Worm (Caenorhabditis elegans) whole organism, mixed stage, embryonic: Measurements from ENCODE around the gene Y17D7B.2.
"Not testable (repeated sequence)": the region's sequence is repeated elsewhere in the genome, so short reads cannot be mapped to it uniquely, and the experiment has no call there.

ENCODE experiments used
- M03D4.4 ChIP-seq: sonication (generic microtip); optimal IDR thresholded peaks from 2 replicates; lab custom pipeline; 2017; ENCODE audit warnings: mild to moderate bottlenecking, missing genetic modification characterization, missing compliant biosample characterization
- bed-3 ChIP-seq: fragments of 200-800 bp; sonication (Bioruptor generic); optimal IDR thresholded peaks from 3 replicates; lab custom pipeline; 2018; ENCODE audit warnings: mild to moderate bottlenecking, missing genetic modification characterization, moderate library complexity, missing compliant biosample characterization
- blmp-1 ChIP-seq: fragments of 150-350 bp; optimal IDR thresholded peaks from 2 replicates; lab custom pipeline; 2014; ENCODE audit warnings: missing biosample characterization, missing genetic modification characterization
- ceh-39 ChIP-seq: fragments of 150-350 bp; optimal IDR thresholded peaks from 2 replicates; lab custom pipeline; 2014; ENCODE audit warnings: missing biosample characterization, missing genetic modification characterization
- ceh-43 ChIP-seq: fragments of 200-800 bp; sonication (Bioruptor generic); optimal IDR thresholded peaks from 2 replicates; lab custom pipeline; 2018; ENCODE audit warnings: mild to moderate bottlenecking, missing genetic modification characterization, moderate library complexity, missing compliant biosample characterization
- ceh-83 ChIP-seq: fragments of 200-800 bp; sonication (Bioruptor generic); optimal IDR thresholded peaks from 2 replicates; lab custom pipeline; 2018; ENCODE audit warnings: mild to moderate bottlenecking, missing genetic modification characterization, missing compliant biosample characterization
- ces-1 ChIP-seq: fragments of 150-350 bp; optimal IDR thresholded peaks from 2 replicates; lab custom pipeline; 2014; ENCODE audit warnings: missing biosample characterization, missing genetic modification reagents, missing genetic modification characterization
- cnd-1 ChIP-seq: fragments of 200-800 bp; sonication (Bioruptor generic); optimal IDR thresholded peaks from 2 replicates; lab custom pipeline; 2018; ENCODE audit warnings: mild to moderate bottlenecking, missing genetic modification characterization, missing compliant biosample characterization
- drap-1 ChIP-seq: fragments of 200-800 bp; sonication (Bioruptor generic); optimal IDR thresholded peaks from 3 replicates; lab custom pipeline; 2018; ENCODE audit warnings: mild to moderate bottlenecking, missing genetic modification characterization, missing compliant biosample characterization
- elt-1 ChIP-seq: sonication (generic microtip); optimal IDR thresholded peaks from 2 replicates; lab custom pipeline; 2017; ENCODE audit warnings: missing genetic modification characterization, mild to moderate bottlenecking, missing compliant biosample characterization, antibody characterized with exemption, moderate library complexity, borderline replicate concordance; ENCODE audit not compliant: insufficient read depth
- elt-3 ChIP-seq: fragments of 150-350 bp; optimal IDR thresholded peaks from 2 replicates; lab custom pipeline; 2014; ENCODE audit warnings: missing biosample characterization, missing genetic modification characterization
- flh-1 ChIP-seq: fragments of 200-800 bp; sonication (Bioruptor generic); optimal IDR thresholded peaks from 2 replicates; lab custom pipeline; 2018; ENCODE audit warnings: mild to moderate bottlenecking, missing genetic modification characterization, moderate library complexity, missing compliant biosample characterization
- ham-2 ChIP-seq: fragments of 200-800 bp; sonication (Bioruptor generic); optimal IDR thresholded peaks from 2 replicates; lab custom pipeline; 2018; ENCODE audit warnings: mild to moderate bottlenecking, missing genetic modification characterization, missing compliant biosample characterization
- lin-13 ChIP-seq: fragments of 150-350 bp; optimal IDR thresholded peaks from 2 replicates; lab custom pipeline; 2014; ENCODE audit warnings: missing biosample characterization, missing genetic modification characterization
- lin-32 ChIP-seq: fragments of 200-800 bp; sonication (Bioruptor generic); optimal IDR thresholded peaks from 2 replicates; lab custom pipeline; 2018; ENCODE audit warnings: mild to moderate bottlenecking, missing genetic modification characterization, missing compliant biosample characterization
- lsy-2 ChIP-seq: fragments of 150-350 bp; optimal IDR thresholded peaks from 2 replicates; lab custom pipeline; 2014; ENCODE audit warnings: missing biosample characterization, missing genetic modification characterization
- mab-5 ChIP-seq: fragments of 150-350 bp; optimal IDR thresholded peaks from 2 replicates; lab custom pipeline; 2014; ENCODE audit warnings: missing biosample characterization, missing genetic modification characterization
- mls-2 ChIP-seq: sonication (generic microtip); optimal IDR thresholded peaks from 2 replicates; lab custom pipeline; 2016; ENCODE audit warnings: mild to moderate bottlenecking, missing genetic modification characterization, moderate library complexity, missing compliant biosample characterization
- nhr-12 ChIP-seq: fragments of 150-350 bp; optimal IDR thresholded peaks from 2 replicates; lab custom pipeline; 2014; ENCODE audit warnings: missing biosample characterization, missing genetic modification characterization
- nhr-237 ChIP-seq: fragments of 150-350 bp; optimal IDR thresholded peaks from 2 replicates; lab custom pipeline; 2014; ENCODE audit warnings: missing biosample characterization, missing genetic modification characterization
- nhr-28 ChIP-seq: fragments of 150-350 bp; optimal IDR thresholded peaks from 2 replicates; lab custom pipeline; 2014; ENCODE audit warnings: missing biosample characterization, missing genetic modification characterization
- nhr-76 ChIP-seq: sonication (generic microtip); optimal IDR thresholded peaks from 2 replicates; lab custom pipeline; 2017; ENCODE audit warnings: missing biosample characterization, missing genetic modification characterization
- pha-4 ChIP-seq: fragments of 150-350 bp; optimal IDR thresholded peaks from 2 replicates; lab custom pipeline; 2018; ENCODE audit warnings: missing biosample characterization, missing genetic modification reagents, missing genetic modification characterization
- sem-2 ChIP-seq: fragments of 200-800 bp; sonication (Bioruptor generic); optimal IDR thresholded peaks from 2 replicates; lab custom pipeline; 2018; ENCODE audit warnings: mild to moderate bottlenecking, missing genetic modification characterization, missing compliant biosample characterization
- snpc-4 ChIP-seq: fragments of 150-350 bp; optimal IDR thresholded peaks from 2 replicates; lab custom pipeline; 2014; ENCODE audit warnings: missing biosample characterization, missing genetic modification characterization
- sptf-1 ChIP-seq: sonication (generic microtip); optimal IDR thresholded peaks from 2 replicates; lab custom pipeline; 2017; ENCODE audit warnings: mild to moderate bottlenecking, missing genetic modification characterization, moderate library complexity, missing compliant biosample characterization
- tbx-8 ChIP-seq: fragments of 200-800 bp; sonication (Bioruptor generic); optimal IDR thresholded peaks from 2 replicates; lab custom pipeline; 2018; ENCODE audit warnings: mild to moderate bottlenecking, missing genetic modification characterization, moderate library complexity, missing compliant biosample characterization
- unc-39 ChIP-seq: fragments of 150-350 bp; optimal IDR thresholded peaks from 2 replicates; lab custom pipeline; 2014; ENCODE audit warnings: missing biosample characterization, missing genetic modification characterization
- unc-62 ChIP-seq: fragments of 150-350 bp; optimal IDR thresholded peaks from 2 replicates; lab custom pipeline; 2014; ENCODE audit warnings: missing biosample characterization, missing genetic modification reagents, missing genetic modification characterization
- zip-8 ChIP-seq: fragments of 150-350 bp; optimal IDR thresholded peaks from 2 replicates; lab custom pipeline; 2014; ENCODE audit warnings: missing biosample characterization, missing genetic modification characterization
- ztf-11 ChIP-seq: fragments of 150-350 bp; optimal IDR thresholded peaks from 2 replicates; lab custom pipeline; 2014; ENCODE audit warnings: missing biosample characterization, missing genetic modification characterization

The Y17D7B.2 gene

ce11 chrV:18750445-18750844, 37.1 kb upstream of the Y17D7B.2 start, which contains the start of the genes F11D11.21 and F11D11.12:
Gene F11D11.21, minus strand, starts transcription at chrV:18750545.
Gene F11D11.12, minus strand, starts transcription at chrV:18750682.
- TF ChIP-seq ztf-11 (tag; lab: Kevin White, UChicago) (no peak), nhr-76 (tag; lab: Kevin White, UChicago) (no peak), sem-2 (GFP tag; lab: Kevin White, UChicago) (no peak), bed-3 (GFP tag; lab: Kevin White, UChicago) (no peak), lin-32 (GFP tag; lab: Kevin White, UChicago) (no peak), drap-1 (GFP tag; lab: Kevin White, UChicago) (no peak), ham-2 (GFP tag; lab: Kevin White, UChicago) (no peak), nhr-28 (tag; lab: Kevin White, UChicago) (no peak), nhr-237 (tag; lab: Kevin White, UChicago) (no peak), nhr-12 (tag; lab: Kevin White, UChicago) (no peak), mab-5 (tag; lab: Kevin White, UChicago) (no peak), lsy-2 (tag; lab: Kevin White, UChicago) (no peak), pha-4 (no peak), lin-13 (tag; lab: Kevin White, UChicago) (no peak), ceh-43 (no peak), M03D4.4 (tag; lab: Kevin White, UChicago) (no peak), flh-1 (GFP tag; lab: Kevin White, UChicago) (no peak)

ce11 chrV:18753036-18753435, 34.5 kb upstream of the Y17D7B.2 start, which contains the start of gene F11D11.6:
Gene F11D11.6, minus strand, starts transcription at chrV:18753136.
- no peak for TF ChIP-seq elt-3 (tag; lab: Kevin White, UChicago)
- no peak for TF ChIP-seq cnd-1 (tag; lab: Kevin White, UChicago)
- TF ChIP-seq unc-62 (GFP tag; lab: Kevin White, UChicago): no peak
- TF ChIP-seq elt-1 (tag; lab: Kevin White, UChicago): no peak
- TF ChIP-seq snpc-4 (tag; lab: Kevin White, UChicago): no peak
- no peak for TF ChIP-seq nhr-12 (tag; lab: Kevin White, UChicago)
- TF ChIP-seq nhr-76 (tag; lab: Kevin White, UChicago): no peak
- TF ChIP-seq zip-8: no peak
- TF ChIP-seq blmp-1: no peak
- TF ChIP-seq ztf-11 (tag; lab: Kevin White, UChicago): no peak
- TF ChIP-seq bed-3 (GFP tag; lab: Kevin White, UChicago): no peak
- no peak for TF ChIP-seq unc-39
- no peak for TF ChIP-seq tbx-8 (GFP tag; lab: Kevin White, UChicago)
- TF ChIP-seq sptf-1 (tag; lab: Kevin White, UChicago): no peak
- TF ChIP-seq lin-32 (GFP tag; lab: Kevin White, UChicago): no peak
- TF ChIP-seq ces-1 (GFP tag; lab: Kevin White, UChicago): no peak
- TF ChIP-seq nhr-237 (tag; lab: Kevin White, UChicago): no peak
- TF ChIP-seq M03D4.4 (tag; lab: Kevin White, UChicago): no peak

ce11 chrV:18754328-18754727, 33.2 kb upstream of the Y17D7B.2 start, which contains the start of gene clec-254:
Gene clec-254, minus strand, starts transcription at chrV:18754428.
- TF ChIP-seq nhr-76 (tag; lab: Kevin White, UChicago); tbx-8 (GFP tag; lab: Kevin White, UChicago); ceh-39 (tag; lab: Kevin White, UChicago): not testable (repeated sequence)

ce11 chrV:18760174-18760573, 27.4 kb upstream of the Y17D7B.2 start, which contains the start of gene F11D11.3:
Gene F11D11.3, minus strand, starts transcription at chrV:18760274.
- TF ChIP-seq blmp-1 (no peak), elt-3 (tag; lab: Kevin White, UChicago) (no peak), lin-13 (tag; lab: Kevin White, UChicago) (no peak), ztf-11 (tag; lab: Kevin White, UChicago) (no peak), ces-1 (GFP tag; lab: Kevin White, UChicago) (no peak), unc-39 (no peak), snpc-4 (tag; lab: Kevin White, UChicago) (no peak), flh-1 (GFP tag; lab: Kevin White, UChicago) (no peak), zip-8 (no peak), pha-4 (no peak), elt-1 (tag; lab: Kevin White, UChicago) (no peak), mls-2 (no peak), nhr-76 (tag; lab: Kevin White, UChicago) (no peak), ceh-83 (no peak), sem-2 (GFP tag; lab: Kevin White, UChicago) (no peak), lin-32 (GFP tag; lab: Kevin White, UChicago) (no peak)
